Worm (Caenorhabditis elegans): ENCODE measurements around the gene F53G2.3.

DNA sequence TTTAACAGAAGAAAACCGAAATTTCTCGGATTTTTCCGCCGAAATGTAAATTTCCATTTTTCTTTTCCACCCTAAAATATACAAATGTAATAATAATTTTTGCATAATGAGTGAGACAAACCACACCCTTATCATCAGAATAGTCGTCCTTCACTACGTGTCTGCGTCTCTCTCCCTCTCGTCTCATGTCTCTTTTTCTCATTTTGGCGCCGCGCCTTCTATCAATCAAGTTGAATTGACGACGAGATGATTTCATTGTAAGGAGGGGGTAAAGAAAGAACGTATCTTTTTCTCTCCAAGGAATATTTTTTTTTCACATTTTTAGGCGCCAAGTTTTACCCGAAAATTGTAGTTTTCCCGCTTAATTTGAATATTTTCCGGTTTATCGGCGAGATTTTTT, 38.0 kb upstream of the F53G2.3 start:
- TF ChIP-seq F33H1.4 (GFP tag; IDR thresholded peaks at IDR 0.05) (no peak), ceh-79 (tag; optimal IDR thresholded peaks at IDR 0.05) (no peak), lin-54 (GFP tag; optimal IDR thresholded peaks at IDR 0.05) (no peak), ztf-26 (tag; optimal IDR thresholded peaks at IDR 0.05) (no peak), hsf-1 (GFP tag; IDR thresholded peaks at IDR 0.05) (no peak), F10E7.11 (tag; optimal IDR thresholded peaks at IDR 0.05) (no peak), B0035.1 (tag; optimal IDR thresholded peaks at IDR 0.05) (no peak), F22D6.2 (tag; optimal IDR thresholded peaks at IDR 0.05) (no peak), dpff-1 (tag; optimal IDR thresholded peaks at IDR 0.05) (no peak)
